Fruit fly (Drosophila melanogaster) whole organism, embryonic: ENCODE data around the gene CG43090.

Source experiments
- Atf3 ChIP-seq: fragments of 200-800 bp; sonication (Bioruptor generic); optimal IDR thresholded peaks from 3 replicates; lab custom pipeline; 2016; ENCODE audit warnings: missing biosample characterization, missing genetic modification characterization
- Atf6 ChIP-seq: fragments of 200-800 bp; sonication (Bioruptor generic); IDR thresholded peaks from 2 replicates; pipeline ENCODE4 v1.3.6; 2022; ENCODE audit warnings: missing biosample characterization, missing genetic modification characterization
- CG10654 ChIP-seq: fragments of 200-800 bp; sonication (Bioruptor generic); optimal IDR thresholded peaks from 2 replicates; lab custom pipeline; 2016; ENCODE audit warnings: missing biosample characterization, missing genetic modification characterization
- CG11247 ChIP-seq: fragments of 200-800 bp; sonication (Bioruptor generic); IDR thresholded peaks from 2 replicates; pipeline ENCODE4 v1.3.6; 2022; ENCODE audit warnings: missing biosample characterization, missing genetic modification characterization
- CG12299 ChIP-seq: fragments of 200-800 bp; sonication (Bioruptor generic); optimal IDR thresholded peaks from 2 replicates; lab custom pipeline; 2018; ENCODE audit warnings: missing biosample characterization, mild to moderate bottlenecking, missing genetic modification characterization
- CG12744 ChIP-seq: fragments of 200-800 bp; sonication (Bioruptor generic); optimal IDR thresholded peaks from 2 replicates; lab custom pipeline; 2016; ENCODE audit warnings: missing biosample characterization, missing genetic modification characterization
- CG15514 ChIP-seq: fragments of 200-800 bp; sonication (Bioruptor generic); optimal IDR thresholded peaks from 3 replicates; lab custom pipeline; 2017; ENCODE audit warnings: missing biosample characterization, missing genetic modification characterization, mild to moderate bottlenecking, moderate library complexity, missing genetic modification reagents
- CG17385 ChIP-seq: fragments of 200-800 bp; sonication (Bioruptor generic); optimal IDR thresholded peaks from 3 replicates; lab custom pipeline; 2018; ENCODE audit warnings: missing biosample characterization, mild to moderate bottlenecking, missing genetic modification characterization
- CG17802 ChIP-seq: fragments of 200-800 bp; sonication (Bioruptor generic); optimal IDR thresholded peaks from 2 replicates; lab custom pipeline; 2018; ENCODE audit warnings: missing biosample characterization, mild to moderate bottlenecking, missing genetic modification characterization, moderate library complexity
- CG1832 ChIP-seq: fragments of 200-800 bp; sonication (Bioruptor generic); optimal IDR thresholded peaks from 2 replicates; lab custom pipeline; 2017; ENCODE audit warnings: missing biosample characterization, mild to moderate bottlenecking, missing genetic modification characterization, inconsistent platforms
- CG18476 ChIP-seq: fragments of 200-800 bp; sonication (Bioruptor generic); optimal IDR thresholded peaks from 2 replicates; lab custom pipeline; 2016; ENCODE audit warnings: missing biosample characterization, mild to moderate bottlenecking, missing genetic modification characterization
- CG4360 ChIP-seq: fragments of 200-800 bp; sonication (Bioruptor generic); IDR thresholded peaks from 2 replicates; pipeline ENCODE4 v1.3.6; 2022; ENCODE audit warnings: missing biosample characterization, missing genetic modification characterization
- CG7556 ChIP-seq: fragments of 200-800 bp; sonication (Bioruptor generic); optimal IDR thresholded peaks from 2 replicates; lab custom pipeline; 2017; ENCODE audit warnings: missing biosample characterization, mild to moderate bottlenecking, missing genetic modification characterization
- CG7987 ChIP-seq: fragments of 200-800 bp; sonication (Bioruptor generic); optimal IDR thresholded peaks from 2 replicates; lab custom pipeline; 2018; ENCODE audit warnings: missing biosample characterization, mild to moderate bottlenecking, missing genetic modification characterization, moderate library complexity
- Doc2 ChIP-seq: fragments of 200-800 bp; sonication (Bioruptor generic); IDR thresholded peaks from 2 replicates; pipeline ENCODE4 v1.3.6; 2022; ENCODE audit warnings: missing biosample characterization, missing genetic modification characterization
- Dp ChIP-seq: fragments of 200-800 bp; sonication (Bioruptor generic); optimal IDR thresholded peaks from 2 replicates; lab custom pipeline; 2018; ENCODE audit warnings: missing biosample characterization, mild to moderate bottlenecking, missing genetic modification characterization, moderate library complexity
- Drgx ChIP-seq: fragments of 200-800 bp; sonication (Bioruptor generic); IDR thresholded peaks from 2 replicates; pipeline ENCODE4 v1.3.6; 2022; ENCODE audit warnings: missing biosample characterization, missing genetic modification characterization
- E2f2 ChIP-seq: fragments of 200-800 bp; sonication (Bioruptor generic); IDR thresholded peaks from 2 replicates; pipeline ENCODE4 v1.3.6; 2022; ENCODE audit warnings: missing biosample characterization, missing genetic modification characterization
- Eip74EF ChIP-seq, 2 experiments: fragments of 200-800 bp in 1 of 2; fragments of >200 bp in 1 of 2; sonication (Bioruptor generic) in 1 of 2; optimal IDR thresholded peaks; 2 replicates each; lab custom pipeline; 2017 to 2019; ENCODE audit warnings: missing biosample characterization in 2 of 2, missing genetic modification characterization in 2 of 2, mild to moderate bottlenecking in 1 of 2, moderate library complexity in 1 of 2
- Elba2 ChIP-seq: fragments of 200-800 bp; sonication (Bioruptor generic); optimal IDR thresholded peaks from 3 replicates; lab custom pipeline; 2016; ENCODE audit warnings: missing biosample characterization, missing genetic modification characterization
- Ets65A ChIP-seq: fragments of 200-800 bp; sonication (Bioruptor generic); peaks from one replicate; lab custom pipeline; 2016; ENCODE audit warnings: missing biosample characterization, missing genetic modification characterization
- Ets97D ChIP-seq: fragments of 200-800 bp; sonication (Bioruptor generic); optimal IDR thresholded peaks from 3 replicates; lab custom pipeline; 2016; ENCODE audit warnings: missing biosample characterization, missing genetic modification characterization
- Fer1 ChIP-seq: fragments of 200-800 bp; sonication (Bioruptor generic); optimal IDR thresholded peaks from 2 replicates; lab custom pipeline; 2017; ENCODE audit warnings: missing biosample characterization, mild to moderate bottlenecking, missing genetic modification characterization
- Fer3 ChIP-seq: fragments of 200-800 bp; sonication (Bioruptor generic); optimal IDR thresholded peaks from 2 replicates; lab custom pipeline; 2018; ENCODE audit warnings: missing biosample characterization, mild to moderate bottlenecking, missing genetic modification characterization, moderate library complexity
- Gsc ChIP-seq: fragments of 200-800 bp; sonication (Bioruptor generic); IDR thresholded peaks from 2 replicates; pipeline ENCODE4 v1.3.6; 2022; ENCODE audit warnings: missing biosample characterization, missing genetic modification characterization
- H15 ChIP-seq: fragments of 200-800 bp; sonication (Bioruptor generic); IDR thresholded peaks from 3 replicates; pipeline ENCODE4 v1.3.6; 2022; ENCODE audit warnings: missing biosample characterization, missing genetic modification characterization
- HLH54F ChIP-seq: fragments of 200-800 bp; sonication (Bioruptor generic); optimal IDR thresholded peaks from 3 replicates; lab custom pipeline; 2016; ENCODE audit warnings: missing biosample characterization, missing genetic modification characterization
- Hand ChIP-seq: fragments of 200-800 bp; sonication (Bioruptor generic); optimal IDR thresholded peaks from 2 replicates; lab custom pipeline; 2017; ENCODE audit warnings: mild to moderate bottlenecking, missing biosample characterization, missing genetic modification reagents, missing genetic modification characterization
- Hr51 ChIP-seq, 2 experiments: fragments of 200-800 bp; sonication (Bioruptor generic); optimal IDR thresholded peaks; 2 replicates in 1 of 2; 3 replicates in 1 of 2; lab custom pipeline; 2016 to 2018; ENCODE audit warnings: missing biosample characterization in 2 of 2, missing genetic modification characterization in 2 of 2, mild to moderate bottlenecking in 1 of 2, moderate library complexity in 1 of 2
- Hsf ChIP-seq: fragments of 200-800 bp; sonication (Bioruptor generic); optimal IDR thresholded peaks from 3 replicates; lab custom pipeline; 2016; ENCODE audit warnings: missing biosample characterization, missing genetic modification characterization
- Mes4 ChIP-seq: fragments of 200-800 bp; sonication (Bioruptor generic); optimal IDR thresholded peaks from 2 replicates; lab custom pipeline; 2016; ENCODE audit warnings: missing biosample characterization, missing genetic modification characterization
- Myb ChIP-seq: fragments of 200-800 bp; sonication (Bioruptor generic); optimal IDR thresholded peaks from 2 replicates; lab custom pipeline; 2016; ENCODE audit warnings: missing biosample characterization, missing genetic modification characterization
- NFAT ChIP-seq: fragments of 200-800 bp; sonication (Bioruptor generic); IDR thresholded peaks from 2 replicates; pipeline ENCODE4 v1.3.6; 2022; ENCODE audit warnings: missing biosample characterization, missing genetic modification characterization
- Oaz ChIP-seq: fragments of 200-800 bp; sonication (Bioruptor generic); IDR thresholded peaks from 2 replicates; pipeline ENCODE4 v1.3.6; 2022; ENCODE audit warnings: missing biosample characterization, missing genetic modification characterization
- Rx ChIP-seq: fragments of 200-800 bp; sonication (Bioruptor generic); IDR thresholded peaks from 2 replicates; pipeline ENCODE4 v1.3.6; 2022; ENCODE audit warnings: missing biosample characterization, missing genetic modification characterization
- croc ChIP-seq: fragments of 200-800 bp; sonication (Bioruptor generic); conservative IDR thresholded peaks from 3 replicates; pipeline ENCODE4 v1.3.6; 2022; ENCODE audit warnings: missing biosample characterization, missing genetic modification characterization
- disco-r ChIP-seq: fragments of 200-800 bp; sonication (Bioruptor generic); optimal IDR thresholded peaks from 2 replicates; lab custom pipeline; 2016; ENCODE audit warnings: missing biosample characterization, missing genetic modification characterization
- dmrt11E ChIP-seq: fragments of 200-800 bp; sonication (Bioruptor generic); optimal IDR thresholded peaks from 3 replicates; lab custom pipeline; 2018; ENCODE audit warnings: missing biosample characterization, mild to moderate bottlenecking, missing genetic modification characterization, moderate library complexity
- emc ChIP-seq: fragments of 200-800 bp; sonication (Bioruptor generic); optimal IDR thresholded peaks from 2 replicates; lab custom pipeline; 2016; ENCODE audit warnings: missing biosample characterization, missing genetic modification characterization
- en ChIP-seq: fragments of 200-800 bp; sonication (Bioruptor generic); optimal IDR thresholded peaks from 2 replicates; lab custom pipeline; 2016; ENCODE audit warnings: missing biosample characterization, missing genetic modification characterization
- esg ChIP-seq: fragments of 200-800 bp; sonication (Bioruptor generic); conservative IDR thresholded peaks from 2 replicates; pipeline ENCODE4 v1.3.6; 2022; ENCODE audit warnings: missing biosample characterization, missing genetic modification characterization
- ewg ChIP-seq: fragments of 200-800 bp; sonication (Bioruptor generic); optimal IDR thresholded peaks from 3 replicates; lab custom pipeline; 2017; ENCODE audit warnings: mild to moderate bottlenecking, missing biosample characterization, missing genetic modification reagents, missing genetic modification characterization
- fd102C ChIP-seq: fragments of 200-800 bp; sonication (Bioruptor generic); optimal IDR thresholded peaks from 2 replicates; lab custom pipeline; 2018; ENCODE audit warnings: missing biosample characterization, mild to moderate bottlenecking, missing genetic modification characterization, moderate library complexity
- grau ChIP-seq: fragments of 200-800 bp; optimal IDR thresholded peaks from 3 replicates; lab custom pipeline; 2019; ENCODE audit warnings: missing biosample characterization, mild to moderate bottlenecking, missing genetic modification characterization, moderate library complexity
- her ChIP-seq: fragments of 200-800 bp; sonication (Bioruptor generic); optimal IDR thresholded peaks from 2 replicates; lab custom pipeline; 2016; ENCODE audit warnings: missing biosample characterization, missing genetic modification characterization
- jing ChIP-seq: fragments of 200-800 bp; sonication (Bioruptor generic); optimal IDR thresholded peaks from 2 replicates; lab custom pipeline; 2018; ENCODE audit warnings: missing biosample characterization, mild to moderate bottlenecking, missing genetic modification characterization
- nmo ChIP-seq: fragments of 200-800 bp; sonication (Bioruptor generic); optimal IDR thresholded peaks from 2 replicates; lab custom pipeline; 2018; ENCODE audit warnings: missing biosample characterization, mild to moderate bottlenecking, missing genetic modification characterization, moderate library complexity
- otp ChIP-seq: fragments of 200-800 bp; sonication (Bioruptor generic); IDR thresholded peaks from 3 replicates; pipeline ENCODE4, ENCODE4 v1.3.6; 2022; ENCODE audit warnings: missing biosample characterization, missing genetic modification characterization
- sens ChIP-seq: fragments of 200-800 bp; sonication (Bioruptor generic); peaks from one replicate; lab custom pipeline; 2016; ENCODE audit warnings: missing biosample characterization, missing genetic modification characterization
- sug ChIP-seq: fragments of 200-800 bp; optimal IDR thresholded peaks from 2 replicates; lab custom pipeline; 2019; ENCODE audit warnings: missing biosample characterization, mild to moderate bottlenecking, missing genetic modification characterization, moderate library complexity
- twi ChIP-seq: fragments of 200-800 bp; optimal IDR thresholded peaks from 2 replicates; lab custom pipeline; 2019; ENCODE audit warnings: missing biosample characterization, mild to moderate bottlenecking, missing genetic modification characterization, moderate library complexity
- unc-4 ChIP-seq: fragments of 200-800 bp; sonication (Bioruptor generic); IDR thresholded peaks from 2 replicates; pipeline ENCODE4 v1.3.6; 2022; ENCODE audit warnings: missing biosample characterization, missing genetic modification characterization; ENCODE audit not compliant: partially characterized antibody

CG43090 gene

dm6 chrX:6179428-6179827, 20.3 kb downstream of the CG43090 start (continued):
- TF ChIP-seq emc (GFP tag; lab: Kevin White, UChicago), result no peak
- peak; percentile 57 for TF ChIP-seq Drgx
- peak; percentile 26 for TF ChIP-seq nmo (GFP tag; lab: Kevin White, UChicago)
- TF ChIP-seq Atf3 (GFP tag; lab: Kevin White, UChicago), result no peak
- peak; percentile 29 for TF ChIP-seq HLH54F (GFP tag; lab: Kevin White, UChicago)
- TF ChIP-seq NFAT, result peak; percentile 14; the same call in 1 of the 2 replicates
- no peak for TF ChIP-seq Doc2 (GFP tag; lab: Robert Waterston, UW)
- TF ChIP-seq dmrt11E, result no peak
- TF ChIP-seq fd102C (GFP tag; lab: Kevin White, UChicago), result no peak
- peak; percentile 15 for TF ChIP-seq Hsf
- no peak for TF ChIP-seq CG4360 (GFP tag; lab: Robert Waterston, UW)
- no peak for TF ChIP-seq Elba2 (GFP tag; lab: Kevin White, UChicago)
- TF ChIP-seq Fer1 (GFP tag; lab: Kevin White, UChicago), result peak; percentile 55
- 0 out of 2 replicates have a peak, but pooled peaks have one; percentile 10 for TF ChIP-seq E2f2
- no peak for TF ChIP-seq grau (tag; lab: Kevin White, UChicago)
- TF ChIP-seq Hr51 (GFP tag; optimal IDR thresholded peaks at IDR 0.05; lab: Kevin White, UChicago), result peak in 1 of 2 experiments; percentile 34
- TF ChIP-seq CG17385 (GFP tag; lab: Kevin White, UChicago), result peak; percentile 27
- TF ChIP-seq CG18476 (GFP tag; lab: Kevin White, UChicago), result no peak
- TF ChIP-seq CG7556 (GFP tag; lab: Kevin White, UChicago), result peak; percentile 26
- TF ChIP-seq H15 (GFP tag; lab: Robert Waterston, UW), result peak; percentile 55; the same call in 1 of the 3 replicates
- TF ChIP-seq CG7987 (GFP tag; lab: Kevin White, UChicago), result no peak
- peak; percentile 9 for TF ChIP-seq Myb (GFP tag; lab: Kevin White, UChicago)
- TF ChIP-seq sug (tag; lab: Kevin White, UChicago), result no peak
- TF ChIP-seq Gsc, result no peak
- no peak for TF ChIP-seq CG12744 (GFP tag; lab: Kevin White, UChicago)
- no peak for TF ChIP-seq en (GFP tag; lab: Kevin White, UChicago)
- TF ChIP-seq Oaz, result no peak
- TF ChIP-seq Mes4, result no peak
- peak; percentile 45 for TF ChIP-seq Fer3 (tag; lab: Kevin White, UChicago)
- no peak for TF ChIP-seq Eip74EF (GFP tag; optimal IDR thresholded peaks at IDR 0.05; lab: Kevin White, UChicago)
- TF ChIP-seq otp (GFP tag; lab: Robert Waterston, UW), result no peak
- TF ChIP-seq twi (tag; lab: Kevin White, UChicago), result no peak
- TF ChIP-seq Hand (GFP tag; lab: Kevin White, UChicago), result no peak
- no peak for TF ChIP-seq CG12299 (tag; lab: Kevin White, UChicago)
- TF ChIP-seq her (GFP tag; lab: Kevin White, UChicago), result no peak
- TF ChIP-seq disco-r (GFP tag; lab: Kevin White, UChicago), result no peak
- peak; percentile 83 for TF ChIP-seq sens
- TF ChIP-seq CG10654, result no peak
- TF ChIP-seq croc, result no peak
- no peak for TF ChIP-seq ewg
- TF ChIP-seq Dp, result no peak
- peak; percentile 52; the same call in 1 of the 2 replicates for TF ChIP-seq esg (GFP tag; lab: Robert Waterston, UW)
- TF ChIP-seq CG15514 (GFP tag; lab: Kevin White, UChicago), result no peak
- TF ChIP-seq CG17802, result no peak
- TF ChIP-seq Rx (GFP tag; lab: Robert Waterston, UW), result peak; percentile 66
- TF ChIP-seq CG1832 (GFP tag; lab: Kevin White, UChicago), result no peak
- no peak for TF ChIP-seq Ets97D (GFP tag; lab: Kevin White, UChicago)
- peak; percentile 43; the same call in 1 of the 2 replicates for TF ChIP-seq Atf6 (GFP tag; lab: Robert Waterston, UW)
- TF ChIP-seq Ets65A, result peak; percentile 90
- no peak for TF ChIP-seq unc-4 (GFP tag; lab: Robert Waterston, UW)
- no peak for TF ChIP-seq jing (GFP tag; lab: Kevin White, UChicago)
- peak; percentile 55 for TF ChIP-seq CG11247 (GFP tag; lab: Robert Waterston, UW)
